Fruit fly (Drosophila melanogaster): ENCODE results near the gene CG11555.

CG11555 gene

DNA sequence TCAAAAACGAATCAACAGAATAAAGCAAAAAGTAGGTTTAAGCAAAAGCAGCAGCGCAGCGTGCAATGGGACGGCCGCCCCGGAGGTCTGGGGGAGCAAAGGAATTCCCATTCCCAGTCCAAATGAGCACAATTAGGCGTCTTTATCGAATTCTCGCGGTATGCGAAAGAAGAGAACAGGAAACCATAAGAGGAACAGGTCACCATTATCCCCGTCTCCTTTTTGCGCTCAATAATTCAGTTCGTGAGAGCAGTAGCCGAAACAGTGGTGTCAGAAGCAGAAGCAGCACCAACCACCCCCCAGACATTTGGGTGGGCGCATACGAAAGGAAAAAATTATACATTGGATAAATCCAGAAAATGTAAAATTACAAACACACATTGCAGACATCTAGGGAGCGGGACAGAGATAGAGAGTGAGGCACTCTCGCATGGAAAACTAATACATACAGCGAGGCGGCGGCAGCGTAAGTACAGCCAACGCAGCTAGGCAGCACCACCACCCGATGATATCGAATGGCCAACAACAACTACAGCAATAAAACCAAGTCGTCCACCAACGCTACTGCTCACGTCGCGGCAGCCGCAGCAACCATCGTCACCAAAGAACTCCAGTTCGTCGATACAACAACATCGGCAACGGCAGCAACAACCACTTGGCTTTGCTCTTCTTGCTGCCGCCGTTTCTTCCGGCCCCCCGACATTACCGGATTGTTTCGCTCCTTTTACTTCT is 49.6 kb upstream of the CG11555 start (continued):
- TF ChIP-seq dm (GFP tag; optimal IDR thresholded peaks at IDR 0.05) = no peak
- no peak for TF ChIP-seq bcd (GFP tag; optimal IDR thresholded peaks at IDR 0.05)
- TF ChIP-seq CG9797 (GFP tag; optimal IDR thresholded peaks at IDR 0.05) = no peak
- no peak for TF ChIP-seq CG5953 (GFP tag; IDR thresholded peaks at IDR 0.05)
- no peak for TF ChIP-seq YL-1 (GFP tag; optimal IDR thresholded peaks at IDR 0.05)
- no peak for TF ChIP-seq h (optimal IDR thresholded peaks at IDR 0.05)
- no peak for TF ChIP-seq CG31441 (GFP tag; IDR thresholded peaks at IDR 0.05)
- no peak for TF ChIP-seq CG32772 (GFP tag; IDR thresholded peaks at IDR 0.05)
- TF ChIP-seq Side (GFP tag; optimal IDR thresholded peaks at IDR 0.05) = no peak
- TF ChIP-seq ash1 (GFP tag; optimal IDR thresholded peaks at IDR 0.05) = no peak
- TF ChIP-seq CG5180 (GFP tag; optimal IDR thresholded peaks at IDR 0.05) = no peak
- no peak for TF ChIP-seq crc (GFP tag; optimal IDR thresholded peaks at IDR 0.05)
- no peak for TF ChIP-seq Bteb2 (GFP tag; optimal IDR thresholded peaks at IDR 0.05)
- TF ChIP-seq esg (GFP tag; conservative IDR thresholded peaks at IDR 0.05) = no peak
- no peak for TF ChIP-seq ham (GFP tag; IDR thresholded peaks at IDR 0.05)
- no peak for TF ChIP-seq CG17612 (GFP tag; IDR thresholded peaks at IDR 0.05)
- TF ChIP-seq CG32767 (GFP tag; IDR thresholded peaks at IDR 0.05) = peak; percentile 27; the same call in 1 of the 2 replicates
- TF ChIP-seq CG17802 (tag; optimal IDR thresholded peaks at IDR 0.05) = no peak
- TF ChIP-seq CG17186 (GFP tag; optimal IDR thresholded peaks at IDR 0.05) = no peak
- 0 out of 4 replicates have a peak, but pooled peaks have one; percentile 46 for TF ChIP-seq Dll (GFP tag; IDR thresholded peaks at IDR 0.05; ENCODE audit: partially characterized antibody)
- no peak for TF ChIP-seq fru (optimal IDR thresholded peaks at IDR 0.05)
- TF ChIP-seq sim (GFP tag; IDR thresholded peaks at IDR 0.05) = no peak
- no peak for TF ChIP-seq vfl (GFP tag; optimal IDR thresholded peaks at IDR 0.05)
- TF ChIP-seq CG6689 (GFP tag; IDR thresholded peaks at IDR 0.05) = no peak
- no peak for TF ChIP-seq aop (GFP tag; IDR thresholded peaks at IDR 0.05)
- TF ChIP-seq eve (GFP tag; optimal IDR thresholded peaks at IDR 0.05) = no peak
- TF ChIP-seq sna (GFP tag; IDR thresholded peaks at IDR 0.05; ENCODE audit: partially characterized antibody) = 0 out of 2 replicates have a peak, but pooled peaks have one; percentile 19
- no peak for TF ChIP-seq grau (tag; optimal IDR thresholded peaks at IDR 0.05)
- TF ChIP-seq CG6175 (GFP tag; IDR thresholded peaks at IDR 0.05) = peak; percentile 72; the same call in 2 of the 3 replicates
- TF ChIP-seq CG10462 (GFP tag; optimal IDR thresholded peaks at IDR 0.05) = no peak
- TF ChIP-seq CG8388 (GFP tag; optimal IDR thresholded peaks at IDR 0.05) = no peak
- no peak for TF ChIP-seq hb (GFP tag; IDR thresholded peaks at IDR 0.05; ENCODE audit: partially characterized antibody)
- no peak for TF ChIP-seq Usf (GFP tag; optimal IDR thresholded peaks at IDR 0.05)
- TF ChIP-seq CG6254 (GFP tag; optimal IDR thresholded peaks at IDR 0.05) = no peak
- peak; percentile 46 for TF ChIP-seq abd-A (tag; optimal IDR thresholded peaks at IDR 0.05)
- TF ChIP-seq HLHmδ (GFP tag; optimal IDR thresholded peaks at IDR 0.05) = no peak
- TF ChIP-seq ewg (GFP tag; optimal IDR thresholded peaks at IDR 0.05) = no peak
- no peak for TF ChIP-seq bab2 (GFP tag; optimal IDR thresholded peaks at IDR 0.05)
- TF ChIP-seq mld (GFP tag; IDR thresholded peaks at IDR 0.05; ENCODE audit: partially characterized antibody) = no peak
- no peak for TF ChIP-seq Hand (GFP tag; optimal IDR thresholded peaks at IDR 0.05)
- no peak for TF ChIP-seq Ets97D (GFP tag; optimal IDR thresholded peaks at IDR 0.05)
- no peak for TF ChIP-seq dati (GFP tag; IDR thresholded peaks at IDR 0.05)
- TF ChIP-seq Fer2 (tag; optimal IDR thresholded peaks at IDR 0.05) = no peak
- no peak for TF ChIP-seq Stat92E (GFP tag; optimal IDR thresholded peaks at IDR 0.05)
- TF ChIP-seq otp (GFP tag; IDR thresholded peaks at IDR 0.05) = no peak
- TF ChIP-seq Deaf1 (tag; optimal IDR thresholded peaks at IDR 0.05) = peak; percentile 59
- no peak for TF ChIP-seq tgo (GFP tag; IDR thresholded peaks at IDR 0.05)
- TF ChIP-seq ind (GFP tag; optimal IDR thresholded peaks at IDR 0.05) = no peak
- no peak for TF ChIP-seq lilli (GFP tag; optimal IDR thresholded peaks at IDR 0.05)
- no peak for TF ChIP-seq fd3F (GFP tag; optimal IDR thresholded peaks at IDR 0.05)
- no peak for TF ChIP-seq CG2120 (GFP tag; optimal IDR thresholded peaks at IDR 0.05)
